Worm (Caenorhabditis elegans) whole organism, young adult: ENCODE data around the gene T07A5.7.

Source experiments
- B0035.1 ChIP-seq: sonication (generic microtip); optimal IDR thresholded peaks from 2 replicates; lab custom pipeline; 2016; ENCODE audit warnings: missing genetic modification characterization, mild to moderate bottlenecking, missing compliant biosample characterization, missing genotype, missing genetic modification reagents
- B0336.3 ChIP-seq: fragments of 200-800 bp; sonication (Bioruptor generic); IDR thresholded peaks from 2 replicates; pipeline ENCODE4 v1.3.6; 2022; ENCODE audit warnings: missing genetic modification characterization, missing compliant biosample characterization
- C06A6.2 ChIP-seq: fragments of 200-800 bp; sonication (Bioruptor generic); conservative IDR thresholded peaks from 2 replicates; pipeline ENCODE4 v1.3.6; 2022; ENCODE audit warnings: missing genetic modification characterization, missing compliant biosample characterization
- C17E4.6 ChIP-seq: fragments of 200-800 bp; sonication (Bioruptor generic); IDR thresholded peaks from 2 replicates; pipeline ENCODE4 v1.3.6; 2022; ENCODE audit warnings: missing genetic modification reagents, missing genetic modification characterization, missing compliant biosample characterization
- D2030.7 ChIP-seq: fragments of 200-800 bp; sonication (Bioruptor generic); IDR thresholded peaks from 2 replicates; pipeline ENCODE4 v1.3.6; 2022; ENCODE audit warnings: missing genetic modification reagents, missing genetic modification characterization, missing compliant biosample characterization
- F10E7.11 ChIP-seq: sonication (generic microtip); optimal IDR thresholded peaks from 2 replicates; lab custom pipeline; 2017; ENCODE audit warnings: mild to moderate bottlenecking, missing genetic modification characterization, moderate library complexity, missing compliant biosample characterization
- F23B12.7 ChIP-seq: sonication (generic microtip); optimal IDR thresholded peaks from 2 replicates; lab custom pipeline; 2017; ENCODE audit warnings: missing genetic modification characterization, mild to moderate bottlenecking, missing compliant biosample characterization, antibody characterized with exemption, moderate library complexity; ENCODE audit not compliant: insufficient read depth
- F33H1.4 ChIP-seq: fragments of 200-800 bp; sonication (Bioruptor generic); IDR thresholded peaks from 2 replicates; pipeline ENCODE4 v1.3.6; 2022; ENCODE audit warnings: missing genetic modification reagents, missing genetic modification characterization, missing compliant biosample characterization
- F37B4.10 ChIP-seq: fragments of 200-800 bp; sonication (Bioruptor generic); IDR thresholded peaks from 2 replicates; pipeline ENCODE4 v1.3.6; 2022; ENCODE audit warnings: missing genetic modification characterization, missing compliant biosample characterization
- F39B2.1 ChIP-seq: fragments of 200-800 bp; sonication (Bioruptor generic); IDR thresholded peaks from 2 replicates; pipeline ENCODE4 v1.3.6; 2022; ENCODE audit warnings: missing genetic modification reagents, missing genetic modification characterization, missing compliant biosample characterization
- F55B11.4 ChIP-seq: sonication (generic microtip); optimal IDR thresholded peaks from 2 replicates; lab custom pipeline; 2016; ENCODE audit warnings: missing compliant biosample characterization, missing genetic modification characterization, borderline replicate concordance; ENCODE audit not compliant: insufficient read depth
- F57C9.4 ChIP-seq: sonication (generic microtip); optimal IDR thresholded peaks from 2 replicates; lab custom pipeline; 2017; ENCODE audit warnings: mild to moderate bottlenecking, missing genetic modification characterization, missing compliant biosample characterization
- K11D2.4 ChIP-seq: fragments of 200-800 bp; sonication (Bioruptor generic); IDR thresholded peaks from 2 replicates; pipeline ENCODE4 v1.3.6; 2022; ENCODE audit warnings: missing genetic modification reagents, missing genetic modification characterization, missing compliant biosample characterization
- T26A5.8 ChIP-seq: sonication (generic microtip); optimal IDR thresholded peaks from 2 replicates; lab custom pipeline; 2016; ENCODE audit warnings: missing genetic modification characterization, missing compliant biosample characterization
- Y53F4B.3 ChIP-seq: fragments of 200-800 bp; sonication (Bioruptor generic); IDR thresholded peaks from 2 replicates; pipeline ENCODE4 v1.3.6; 2022; ENCODE audit warnings: missing genetic modification reagents, missing genetic modification characterization, missing compliant biosample characterization
- Y56A3A.18 ChIP-seq: fragments of 200-800 bp; sonication (Bioruptor generic); IDR thresholded peaks from 2 replicates; pipeline ENCODE4 v1.3.6; 2022; ENCODE audit warnings: missing genetic modification reagents, missing genetic modification characterization, missing compliant biosample characterization
- ZK185.1 ChIP-seq: sonication (generic microtip); optimal IDR thresholded peaks from 2 replicates; lab custom pipeline; 2016; ENCODE audit warnings: mild to moderate bottlenecking, missing genetic modification characterization, missing compliant biosample characterization; ENCODE audit not compliant: poor library complexity, severe bottlenecking
- ama-1 ChIP-seq, 3 experiments: fragments of 150-350 bp in 1 of 3; sonication (generic microtip) in 2 of 3; optimal IDR thresholded peaks; 2 replicates each; lab custom pipeline; 2014 to 2018; ENCODE audit warnings: missing biosample characterization in 2 of 3, missing genetic modification characterization in 2 of 3, missing genetic modification reagents in 2 of 3
- athp-1 ChIP-seq: sonication (generic microtip); optimal IDR thresholded peaks from 2 replicates; lab custom pipeline; 2017; ENCODE audit warnings: mild to moderate bottlenecking, missing genetic modification characterization, missing compliant biosample characterization
- attf-3 ChIP-seq: fragments of 200-800 bp; sonication (Bioruptor generic); conservative IDR thresholded peaks from 2 replicates; pipeline ENCODE4 v1.3.6; 2022; ENCODE audit warnings: missing genetic modification reagents, missing genetic modification characterization, missing compliant biosample characterization
- ccch-3 ChIP-seq: fragments of 200-800 bp; sonication (Bioruptor generic); optimal IDR thresholded peaks from 2 replicates; lab custom pipeline; 2018; ENCODE audit warnings: mild to moderate bottlenecking, missing genetic modification characterization, missing compliant biosample characterization
- ceh-27 ChIP-seq: fragments of 200-800 bp; sonication (Bioruptor generic); optimal IDR thresholded peaks from 2 replicates; lab custom pipeline; 2018; ENCODE audit warnings: mild to moderate bottlenecking, missing genetic modification characterization, moderate library complexity, missing compliant biosample characterization
- ceh-40 ChIP-seq: fragments of 200-800 bp; sonication (Bioruptor generic); IDR thresholded peaks from 2 replicates; pipeline ENCODE4 v1.3.6; 2022; ENCODE audit warnings: missing genetic modification characterization, missing compliant biosample characterization
- die-1 ChIP-seq: sonication (generic microtip); optimal IDR thresholded peaks from 2 replicates; lab custom pipeline; 2016; ENCODE audit warnings: missing genotype, mild to moderate bottlenecking, missing genetic modification characterization, missing compliant biosample characterization
- ekl-4 ChIP-seq: fragments of 200-800 bp; sonication (Bioruptor generic); IDR thresholded peaks from 2 replicates; pipeline ENCODE4 v1.3.6; 2022; ENCODE audit warnings: missing genetic modification reagents, missing genetic modification characterization, missing compliant biosample characterization
- ets-4 ChIP-seq: fragments of 200-800 bp; sonication (Bioruptor generic); optimal IDR thresholded peaks from 2 replicates; lab custom pipeline; 2018; ENCODE audit warnings: mild to moderate bottlenecking, missing genetic modification characterization, missing compliant biosample characterization
- gei-17 ChIP-seq: fragments of 200-800 bp; sonication (Bioruptor generic); optimal IDR thresholded peaks from 2 replicates; lab custom pipeline; 2018; ENCODE audit warnings: mild to moderate bottlenecking, missing genetic modification characterization, missing compliant biosample characterization
- hlh-12 ChIP-seq: sonication (generic microtip); optimal IDR thresholded peaks from 2 replicates; lab custom pipeline; 2016; ENCODE audit warnings: missing genetic modification characterization, missing compliant biosample characterization
- hlh-26 ChIP-seq: fragments of 200-800 bp; sonication (Bioruptor generic); conservative IDR thresholded peaks from 2 replicates; pipeline ENCODE4 v1.3.6; 2022; ENCODE audit warnings: missing genetic modification reagents, missing genetic modification characterization, missing compliant biosample characterization
- hrde-1 ChIP-seq: sonication (generic microtip); optimal IDR thresholded peaks from 2 replicates; lab custom pipeline; 2016; ENCODE audit warnings: missing genetic modification characterization, mild to moderate bottlenecking, missing compliant biosample characterization, moderate library complexity, missing genotype, missing genetic modification reagents, borderline replicate concordance
- hsf-1 ChIP-seq: fragments of 200-800 bp; sonication (Bioruptor generic); IDR thresholded peaks from 2 replicates; pipeline ENCODE4 v1.3.6; 2022; ENCODE audit warnings: missing genetic modification reagents, missing genetic modification characterization, missing compliant biosample characterization
- lsl-1 ChIP-seq: fragments of 200-800 bp; sonication (Bioruptor generic); optimal IDR thresholded peaks from 2 replicates; lab custom pipeline; 2018; ENCODE audit warnings: mild to moderate bottlenecking, missing genetic modification characterization, moderate library complexity, missing compliant biosample characterization
- madf-3 ChIP-seq: fragments of 200-800 bp; sonication (Bioruptor generic); IDR thresholded peaks from 2 replicates; pipeline ENCODE4 v1.3.6; 2022; ENCODE audit warnings: missing genetic modification reagents, missing genetic modification characterization, missing compliant biosample characterization
- madf-6 ChIP-seq: fragments of 200-800 bp; sonication (Bioruptor generic); IDR thresholded peaks from 2 replicates; pipeline ENCODE4 v1.3.6; 2022; ENCODE audit warnings: missing genetic modification reagents, missing genetic modification characterization, missing compliant biosample characterization
- mcd-1 ChIP-seq: fragments of 200-800 bp; sonication (Bioruptor generic); IDR thresholded peaks from 2 replicates; pipeline ENCODE4 v1.3.6; 2022; ENCODE audit warnings: missing genetic modification reagents, missing genetic modification characterization, missing compliant biosample characterization
- mel-28 ChIP-seq: sonication (generic microtip); optimal IDR thresholded peaks from 2 replicates; lab custom pipeline; 2016; ENCODE audit warnings: borderline replicate concordance, mild to moderate bottlenecking, missing genetic modification characterization, missing compliant biosample characterization
- mes-4 ChIP-seq: sonication (generic microtip); optimal IDR thresholded peaks from 2 replicates; lab custom pipeline; 2016; ENCODE audit warnings: missing genotype, missing genetic modification characterization, missing compliant biosample characterization
- pha-4 ChIP-seq: fragments of 150-350 bp; sonication (generic microtip); optimal IDR thresholded peaks from 2 replicates; lab custom pipeline; 2014; ENCODE audit warnings: missing biosample characterization, missing genetic modification reagents, missing genetic modification characterization
- rcor-1 ChIP-seq: fragments of 200-800 bp; sonication (Bioruptor generic); IDR thresholded peaks from 2 replicates; pipeline ENCODE4 v1.3.6; 2022; ENCODE audit warnings: missing genetic modification reagents, missing genetic modification characterization, missing compliant biosample characterization
- repo-1 ChIP-seq: sonication (generic microtip); optimal IDR thresholded peaks from 2 replicates; lab custom pipeline; 2017; ENCODE audit warnings: mild to moderate bottlenecking, missing genetic modification characterization, missing compliant biosample characterization
- sdz-38 ChIP-seq: sonication (generic microtip); optimal IDR thresholded peaks from 2 replicates; lab custom pipeline; 2016; ENCODE audit warnings: missing genotype, missing genetic modification characterization, missing compliant biosample characterization
- sea-2 ChIP-seq: fragments of 200-800 bp; sonication (Bioruptor generic); IDR thresholded peaks from 2 replicates; pipeline ENCODE4 v1.3.6; 2022; ENCODE audit warnings: missing genetic modification characterization, missing compliant biosample characterization
- snpc-1.3 ChIP-seq: sonication (generic microtip); optimal IDR thresholded peaks from 2 replicates; lab custom pipeline; 2017; ENCODE audit warnings: missing genetic modification characterization, mild to moderate bottlenecking, missing compliant biosample characterization, antibody characterized with exemption, moderate library complexity, missing genotype, missing genetic modification reagents; ENCODE audit not compliant: insufficient read depth
- sptf-2 ChIP-seq: fragments of 200-800 bp; sonication (Bioruptor generic); optimal IDR thresholded peaks from 2 replicates; lab custom pipeline; 2018; ENCODE audit warnings: mild to moderate bottlenecking, missing genetic modification characterization, missing compliant biosample characterization
- tlf-1 ChIP-seq: fragments of 200-800 bp; sonication (Bioruptor generic); optimal IDR thresholded peaks from 2 replicates; lab custom pipeline; 2018; ENCODE audit warnings: mild to moderate bottlenecking, missing genetic modification characterization, missing compliant biosample characterization
- zim-3 ChIP-seq: sonication (generic microtip); optimal IDR thresholded peaks from 2 replicates; lab custom pipeline; 2017; ENCODE audit warnings: mild to moderate bottlenecking, missing genetic modification characterization, moderate library complexity, missing compliant biosample characterization
- ztf-22 ChIP-seq: fragments of 200-800 bp; sonication (Bioruptor generic); optimal IDR thresholded peaks from 2 replicates; lab custom pipeline; 2018; ENCODE audit warnings: mild to moderate bottlenecking, missing genetic modification characterization, moderate library complexity, missing compliant biosample characterization
- ztf-3 ChIP-seq: fragments of 200-800 bp; sonication (Bioruptor generic); optimal IDR thresholded peaks from 2 replicates; lab custom pipeline; 2018; ENCODE audit warnings: mild to moderate bottlenecking, missing genetic modification characterization, missing compliant biosample characterization

The T07A5.7 gene

ce11 chrIII:10270778-10271307 lies 40.1 kb downstream of the T07A5.7 start, which contains the start of gene cnk-1 (continued):
- TF ChIP-seq madf-6 (peak; percentile 97), zim-3 (tag; lab: Kevin White, UChicago) (peak; percentile 76), die-1 (no peak), F57C9.4 (tag; lab: Kevin White, UChicago) (no peak), mes-4 (no peak), ccch-3 (GFP tag; lab: Kevin White, UChicago) (peak; percentile 47), F39B2.1 (GFP tag; lab: Robert Waterston, UW) (peak; percentile 81), K11D2.4 (GFP tag; lab: Robert Waterston, UW) (peak; percentile 98), ekl-4 (GFP tag; lab: Robert Waterston, UW) (peak; percentile 98), ceh-40 (GFP tag; lab: Robert Waterston, UW) (peak; percentile 73; the same call in 1 of the 2 replicates), rcor-1 (GFP tag; lab: Robert Waterston, UW) (peak; percentile 97), F23B12.7 (tag; lab: Kevin White, UChicago) (no peak), F55B11.4 (tag; lab: Kevin White, UChicago) (no peak), F33H1.4 (GFP tag; lab: Robert Waterston, UW) (peak; percentile 90), madf-3 (GFP tag; lab: Robert Waterston, UW) (peak; percentile 96), ceh-27 (GFP tag; lab: Kevin White, UChicago) (peak; percentile 89), Y56A3A.18 (peak; percentile 95), ets-4 (GFP tag; lab: Kevin White, UChicago) (no peak), B0035.1 (tag; lab: Kevin White, UChicago) (peak; percentile 39), gei-17 (GFP tag; lab: Kevin White, UChicago) (peak; percentile 26), Y53F4B.3 (GFP tag; lab: Robert Waterston, UW) (no peak; the same call in 1 of the 2 replicates), C17E4.6 (GFP tag; lab: Robert Waterston, UW) (peak; percentile 98), attf-3 (peak; percentile 80), repo-1 (tag; lab: Kevin White, UChicago) (peak; percentile 60), sea-2 (GFP tag; lab: Robert Waterston, UW) (peak; percentile 92), pha-4 (tag; lab: Kevin White, UChicago) (no peak), hlh-26 (GFP tag; lab: Robert Waterston, UW) (no peak), ZK185.1 (tag; lab: Kevin White, UChicago) (peak; percentile 89), hsf-1 (peak; percentile 86), ztf-22 (GFP tag; lab: Kevin White, UChicago) (no peak), C06A6.2 (peak; percentile 91), ama-1 (optimal IDR thresholded peaks at IDR 0.05; lab: Kevin White, UChicago) (no peak), ama-1 (GFP tag; optimal IDR thresholded peaks at IDR 0.05; lab: Kevin White, UChicago) (no peak), snpc-1.3 (no peak), F10E7.11 (tag; lab: Kevin White, UChicago) (no peak), athp-1 (tag; lab: Kevin White, UChicago) (peak; percentile 83), tlf-1 (GFP tag; lab: Kevin White, UChicago) (peak; percentile 80), D2030.7 (GFP tag; lab: Robert Waterston, UW) (peak; percentile 97), B0336.3 (GFP tag; lab: Robert Waterston, UW) (peak; percentile 84), hrde-1 (no peak), hlh-12 (tag; lab: Kevin White, UChicago) (no peak), T26A5.8 (tag; lab: Kevin White, UChicago) (no peak), mcd-1 (peak; percentile 99), sdz-38 (no peak), mel-28 (tag; lab: Kevin White, UChicago) (no peak), sptf-2 (GFP tag; lab: Kevin White, UChicago) (no peak), lsl-1 (GFP tag; lab: Kevin White, UChicago) (peak; percentile 68), F37B4.10 (GFP tag; lab: Robert Waterston, UW) (peak; percentile 94; the same call in 1 of the 2 replicates), ztf-3 (GFP tag; lab: Kevin White, UChicago) (no peak)
